Worm (Caenorhabditis elegans): ENCODE measurements around the gene C06G3.3.

ce11 chrIV:7043430-7043829, 7.5 kb downstream of the C06G3.3 start:
- TF ChIP-seq nhr-27 (tag; optimal IDR thresholded peaks at IDR 0.05), result no peak
- TF ChIP-seq rcor-1 (GFP tag; IDR thresholded peaks at IDR 0.05), result peak; percentile 82
- TF ChIP-seq ZK185.1 (tag; optimal IDR thresholded peaks at IDR 0.05; ENCODE audit: poor library complexity, severe bottlenecking), result no peak

All from whole organism, young adult.